Worm (Caenorhabditis elegans) whole organism, mixed stage, embryonic: Measurements from ENCODE around the gene F26F2.8.

ENCODE experiments used
- bed-3 ChIP-seq: fragments of 200-800 bp; sonication (Bioruptor generic); optimal IDR thresholded peaks from 3 replicates; lab custom pipeline; 2018; ENCODE audit warnings: mild to moderate bottlenecking, missing genetic modification characterization, moderate library complexity, missing compliant biosample characterization
- blmp-1 ChIP-seq: fragments of 150-350 bp; optimal IDR thresholded peaks from 2 replicates; lab custom pipeline; 2014; ENCODE audit warnings: missing biosample characterization, missing genetic modification characterization
- ceh-39 ChIP-seq: fragments of 150-350 bp; optimal IDR thresholded peaks from 2 replicates; lab custom pipeline; 2014; ENCODE audit warnings: missing biosample characterization, missing genetic modification characterization
- ceh-43 ChIP-seq: fragments of 200-800 bp; sonication (Bioruptor generic); optimal IDR thresholded peaks from 2 replicates; lab custom pipeline; 2018; ENCODE audit warnings: mild to moderate bottlenecking, missing genetic modification characterization, moderate library complexity, missing compliant biosample characterization
- ces-1 ChIP-seq: fragments of 150-350 bp; optimal IDR thresholded peaks from 2 replicates; lab custom pipeline; 2014; ENCODE audit warnings: missing biosample characterization, missing genetic modification reagents, missing genetic modification characterization
- cnd-1 ChIP-seq: fragments of 200-800 bp; sonication (Bioruptor generic); optimal IDR thresholded peaks from 2 replicates; lab custom pipeline; 2018; ENCODE audit warnings: mild to moderate bottlenecking, missing genetic modification characterization, missing compliant biosample characterization
- drap-1 ChIP-seq: fragments of 200-800 bp; sonication (Bioruptor generic); optimal IDR thresholded peaks from 3 replicates; lab custom pipeline; 2018; ENCODE audit warnings: mild to moderate bottlenecking, missing genetic modification characterization, missing compliant biosample characterization
- elt-1 ChIP-seq: sonication (generic microtip); optimal IDR thresholded peaks from 2 replicates; lab custom pipeline; 2017; ENCODE audit warnings: missing genetic modification characterization, mild to moderate bottlenecking, missing compliant biosample characterization, antibody characterized with exemption, moderate library complexity, borderline replicate concordance; ENCODE audit not compliant: insufficient read depth
- elt-3 ChIP-seq: fragments of 150-350 bp; optimal IDR thresholded peaks from 2 replicates; lab custom pipeline; 2014; ENCODE audit warnings: missing biosample characterization, missing genetic modification characterization
- flh-1 ChIP-seq: fragments of 200-800 bp; sonication (Bioruptor generic); optimal IDR thresholded peaks from 2 replicates; lab custom pipeline; 2018; ENCODE audit warnings: mild to moderate bottlenecking, missing genetic modification characterization, moderate library complexity, missing compliant biosample characterization
- ham-2 ChIP-seq: fragments of 200-800 bp; sonication (Bioruptor generic); optimal IDR thresholded peaks from 2 replicates; lab custom pipeline; 2018; ENCODE audit warnings: mild to moderate bottlenecking, missing genetic modification characterization, missing compliant biosample characterization
- hlh-1 ChIP-seq: fragments of 150-350 bp; optimal IDR thresholded peaks from 2 replicates; lab custom pipeline; 2014; ENCODE audit warnings: missing biosample characterization, missing genetic modification reagents, missing genetic modification characterization
- lin-13 ChIP-seq: fragments of 150-350 bp; optimal IDR thresholded peaks from 2 replicates; lab custom pipeline; 2014; ENCODE audit warnings: missing biosample characterization, missing genetic modification characterization
- lin-32 ChIP-seq: fragments of 200-800 bp; sonication (Bioruptor generic); optimal IDR thresholded peaks from 2 replicates; lab custom pipeline; 2018; ENCODE audit warnings: mild to moderate bottlenecking, missing genetic modification characterization, missing compliant biosample characterization
- lsy-2 ChIP-seq: fragments of 150-350 bp; optimal IDR thresholded peaks from 2 replicates; lab custom pipeline; 2014; ENCODE audit warnings: missing biosample characterization, missing genetic modification characterization
- mab-5 ChIP-seq: fragments of 150-350 bp; optimal IDR thresholded peaks from 2 replicates; lab custom pipeline; 2014; ENCODE audit warnings: missing biosample characterization, missing genetic modification characterization
- mep-1 ChIP-seq: fragments of 150-350 bp; optimal IDR thresholded peaks from 2 replicates; lab custom pipeline; 2017; ENCODE audit warnings: missing biosample characterization, missing genetic modification reagents, missing genetic modification characterization, inconsistent platforms
- mls-2 ChIP-seq: sonication (generic microtip); optimal IDR thresholded peaks from 2 replicates; lab custom pipeline; 2016; ENCODE audit warnings: mild to moderate bottlenecking, missing genetic modification characterization, moderate library complexity, missing compliant biosample characterization
- nhr-12 ChIP-seq: fragments of 150-350 bp; optimal IDR thresholded peaks from 2 replicates; lab custom pipeline; 2014; ENCODE audit warnings: missing biosample characterization, missing genetic modification characterization
- nhr-237 ChIP-seq: fragments of 150-350 bp; optimal IDR thresholded peaks from 2 replicates; lab custom pipeline; 2014; ENCODE audit warnings: missing biosample characterization, missing genetic modification characterization
- nhr-28 ChIP-seq: fragments of 150-350 bp; optimal IDR thresholded peaks from 2 replicates; lab custom pipeline; 2014; ENCODE audit warnings: missing biosample characterization, missing genetic modification characterization
- nhr-76 ChIP-seq: sonication (generic microtip); optimal IDR thresholded peaks from 2 replicates; lab custom pipeline; 2017; ENCODE audit warnings: missing biosample characterization, missing genetic modification characterization
- pha-4 ChIP-seq: fragments of 150-350 bp; optimal IDR thresholded peaks from 2 replicates; lab custom pipeline; 2018; ENCODE audit warnings: missing biosample characterization, missing genetic modification reagents, missing genetic modification characterization
- sem-2 ChIP-seq: fragments of 200-800 bp; sonication (Bioruptor generic); optimal IDR thresholded peaks from 2 replicates; lab custom pipeline; 2018; ENCODE audit warnings: mild to moderate bottlenecking, missing genetic modification characterization, missing compliant biosample characterization
- snpc-4 ChIP-seq: fragments of 150-350 bp; optimal IDR thresholded peaks from 2 replicates; lab custom pipeline; 2014; ENCODE audit warnings: missing biosample characterization, missing genetic modification characterization
- sptf-1 ChIP-seq: sonication (generic microtip); optimal IDR thresholded peaks from 2 replicates; lab custom pipeline; 2017; ENCODE audit warnings: mild to moderate bottlenecking, missing genetic modification characterization, moderate library complexity, missing compliant biosample characterization
- tbx-8 ChIP-seq: fragments of 200-800 bp; sonication (Bioruptor generic); optimal IDR thresholded peaks from 2 replicates; lab custom pipeline; 2018; ENCODE audit warnings: mild to moderate bottlenecking, missing genetic modification characterization, moderate library complexity, missing compliant biosample characterization
- unc-120 ChIP-seq: sonication (generic microtip); optimal IDR thresholded peaks from 2 replicates; lab custom pipeline; 2017; ENCODE audit warnings: missing genetic modification characterization, missing compliant biosample characterization; ENCODE audit not compliant: poor library complexity, severe bottlenecking
- unc-39 ChIP-seq: fragments of 150-350 bp; optimal IDR thresholded peaks from 2 replicates; lab custom pipeline; 2014; ENCODE audit warnings: missing biosample characterization, missing genetic modification characterization
- unc-62 ChIP-seq: fragments of 150-350 bp; optimal IDR thresholded peaks from 2 replicates; lab custom pipeline; 2014; ENCODE audit warnings: missing biosample characterization, missing genetic modification reagents, missing genetic modification characterization
- ztf-11 ChIP-seq: fragments of 150-350 bp; optimal IDR thresholded peaks from 2 replicates; lab custom pipeline; 2014; ENCODE audit warnings: missing biosample characterization, missing genetic modification characterization

The F26F2.8 gene

DNA sequence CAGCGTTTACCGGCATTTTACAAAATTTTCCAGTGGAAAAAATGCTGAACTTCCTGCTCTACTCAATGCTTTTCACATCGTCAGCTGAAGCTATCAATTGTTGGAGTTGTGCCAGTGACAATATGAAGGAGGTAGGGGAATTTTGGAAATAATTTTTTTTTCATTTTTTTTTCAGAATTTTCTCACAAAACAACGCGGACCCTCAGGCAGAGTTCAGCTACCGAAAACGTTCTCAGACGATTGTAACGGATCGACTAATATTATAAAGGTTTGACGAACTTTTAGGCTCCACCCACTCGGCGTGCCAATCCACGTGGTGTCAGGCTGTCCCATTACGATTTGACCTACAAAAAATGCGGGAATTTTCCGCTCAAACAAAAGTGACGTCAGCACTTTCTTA lies at the start of gene F26F2.8:
F26F2.8 (plus strand) TSS at position 13 of the 400 bp plus-strand sequence.
- TF ChIP-seq ztf-11 (tag; lab: Kevin White, UChicago) (no peak), nhr-76 (no peak), lsy-2 (no peak), sptf-1 (no peak), nhr-237 (tag; lab: Kevin White, UChicago) (no peak), ces-1 (GFP tag; lab: Kevin White, UChicago) (no peak), flh-1 (GFP tag; lab: Kevin White, UChicago) (no peak)

DNA sequence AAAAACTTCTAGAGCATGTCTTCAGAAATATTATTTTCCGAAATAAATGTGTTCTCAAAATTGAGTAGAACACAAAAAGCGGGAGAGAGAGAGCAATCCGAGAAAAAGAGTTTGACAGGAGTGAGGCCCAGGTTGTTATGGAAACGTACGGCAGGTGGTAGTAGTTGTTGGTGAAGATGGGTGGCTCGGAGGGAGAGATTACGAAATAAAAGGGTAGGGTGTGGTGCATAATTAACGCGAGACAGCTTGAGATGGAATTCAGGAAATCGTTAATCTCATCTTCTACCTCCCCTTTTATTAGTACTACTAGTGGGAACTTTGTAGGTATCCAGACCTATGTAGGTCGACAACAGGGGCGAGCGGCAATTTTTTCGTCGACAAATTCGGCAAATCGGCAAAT lies 45.3 kb upstream of the F26F2.8 start, which contains the start of gene famh-161:
famh-161 (minus strand) TSS at position 101 of the 400 bp plus-strand sequence.
- no peak for TF ChIP-seq pha-4 (tag; lab: Kevin White, UChicago)
- no peak for TF ChIP-seq sem-2 (GFP tag; lab: Kevin White, UChicago)
- TF ChIP-seq nhr-12 (tag; lab: Kevin White, UChicago): no peak
- TF ChIP-seq ces-1 (GFP tag; lab: Kevin White, UChicago): peak; percentile 15
- no peak for TF ChIP-seq mls-2 (tag; lab: Kevin White, UChicago)
- TF ChIP-seq sptf-1: no peak
- TF ChIP-seq, all 35 proteins: peak for 1

DNA sequence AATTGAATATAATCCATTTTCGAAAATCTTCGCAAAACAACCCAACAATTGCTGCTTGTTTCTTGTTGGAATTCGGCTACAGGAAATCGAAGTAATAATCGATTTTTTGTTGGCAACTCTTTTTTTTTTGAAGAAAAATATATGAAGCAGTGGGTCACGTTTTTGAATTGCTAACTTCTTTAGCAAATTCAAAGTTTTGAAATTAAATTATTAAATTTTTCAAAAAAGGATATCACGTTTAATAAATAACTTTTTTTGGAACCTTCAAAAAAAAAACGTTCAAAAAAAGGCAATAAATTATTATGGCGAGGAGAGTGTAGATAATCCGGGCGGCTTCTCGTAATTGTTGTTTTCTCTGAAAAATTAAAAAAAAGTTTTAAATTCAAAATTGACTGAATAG lies 43.1 kb upstream of the F26F2.8 start, which contains the start of gene Y38H6C.15:
Y38H6C.15 (minus strand) TSS at position 101 of the 400 bp plus-strand sequence.
- no peak for TF ChIP-seq mab-5 (tag; lab: Kevin White, UChicago)
- no peak for TF ChIP-seq unc-39
- TF ChIP-seq lin-32: no peak
- no peak for TF ChIP-seq mep-1 (tag; lab: Kevin White, UChicago)
- TF ChIP-seq ham-2 (GFP tag; lab: Kevin White, UChicago): no peak
- TF ChIP-seq ceh-43 (GFP tag; lab: Kevin White, UChicago): no peak
- no peak for TF ChIP-seq elt-1 (tag; lab: Kevin White, UChicago)
- no peak for TF ChIP-seq ceh-39
- no peak for TF ChIP-seq sem-2 (GFP tag; lab: Kevin White, UChicago)
- TF ChIP-seq elt-3 (tag; lab: Kevin White, UChicago): no peak
- no peak for TF ChIP-seq sptf-1
- TF ChIP-seq cnd-1 (tag; lab: Kevin White, UChicago): no peak
- TF ChIP-seq nhr-28: no peak
- no peak for TF ChIP-seq lsy-2
- TF ChIP-seq mls-2 (tag; lab: Kevin White, UChicago): no peak

DNA sequence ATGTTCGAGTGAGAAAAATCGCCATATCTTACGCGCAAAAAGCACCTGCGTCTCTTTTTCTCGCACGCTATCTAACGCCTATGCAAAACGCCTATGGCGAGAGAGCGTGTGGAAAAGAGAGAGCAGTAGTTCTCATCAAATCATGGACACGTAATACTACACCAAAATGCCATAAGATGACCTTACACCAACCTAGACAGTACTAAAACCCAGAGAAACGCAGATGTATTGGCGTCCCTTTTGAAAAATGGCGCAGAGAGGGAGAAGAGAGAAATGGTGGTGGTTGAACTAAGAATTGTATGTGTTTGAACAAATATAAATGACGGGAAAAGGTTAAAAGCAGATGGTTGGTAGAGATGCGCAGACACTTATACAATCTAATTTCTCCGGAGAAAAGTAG lies 40.3 kb upstream of the F26F2.8 start, which contains the start of gene Y38H6C.16:
Y38H6C.16 (minus strand) TSS at position 293 of the 400 bp plus-strand sequence.
- TF ChIP-seq snpc-4 (no peak), bed-3 (GFP tag; lab: Kevin White, UChicago) (no peak), nhr-76 (no peak), unc-39 (no peak), ceh-43 (GFP tag; lab: Kevin White, UChicago) (no peak), ces-1 (GFP tag; lab: Kevin White, UChicago) (no peak), cnd-1 (tag; lab: Kevin White, UChicago) (no peak), mab-5 (tag; lab: Kevin White, UChicago) (no peak), flh-1 (GFP tag; lab: Kevin White, UChicago) (no peak), lin-13 (tag; lab: Kevin White, UChicago) (no peak), sptf-1 (no peak), ham-2 (GFP tag; lab: Kevin White, UChicago) (no peak), lin-32 (no peak), ceh-39 (no peak), tbx-8 (GFP tag; lab: Kevin White, UChicago) (no peak), unc-120 (tag; lab: Kevin White, UChicago) (no peak)

DNA sequence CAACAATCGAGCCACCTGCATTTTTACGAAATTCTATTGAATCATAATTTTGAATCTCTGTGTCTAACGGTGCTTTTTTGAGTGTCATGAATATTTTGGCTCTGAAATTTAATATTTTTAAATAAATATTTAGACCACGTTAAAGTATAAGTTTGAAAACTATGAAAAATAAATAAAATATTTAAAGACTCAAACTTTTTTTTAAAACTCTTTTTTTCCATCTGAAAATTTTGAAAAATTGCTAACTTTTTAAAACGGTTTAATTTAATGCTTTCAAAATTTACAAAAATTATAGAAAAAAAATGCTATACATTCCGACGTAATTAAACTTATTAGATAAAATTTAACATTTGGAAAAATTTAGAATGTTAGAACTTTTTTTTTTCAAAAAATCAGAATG lies 35.3 kb upstream of the F26F2.8 start, which contains the start of gene slc-36.3:
slc-36.3 (minus strand) TSS at position 101 of the 400 bp plus-strand sequence.
- TF ChIP-seq drap-1 (GFP tag; lab: Kevin White, UChicago): no peak
- no peak for TF ChIP-seq unc-62 (GFP tag; lab: Kevin White, UChicago)
- no peak for TF ChIP-seq ces-1 (GFP tag; lab: Kevin White, UChicago)
- TF ChIP-seq unc-39: no peak
- TF ChIP-seq ceh-39: no peak
- no peak for TF ChIP-seq hlh-1 (tag; lab: Kevin White, UChicago)
- no peak for TF ChIP-seq elt-1 (tag; lab: Kevin White, UChicago)
- no peak for TF ChIP-seq blmp-1 (tag; lab: Kevin White, UChicago)
- TF ChIP-seq lin-13 (tag; lab: Kevin White, UChicago): no peak
- no peak for TF ChIP-seq nhr-12 (tag; lab: Kevin White, UChicago)
